Fruit fly (Drosophila melanogaster): Measurements from ENCODE around the gene mRpL47.

mRpL47 gene

DNA sequence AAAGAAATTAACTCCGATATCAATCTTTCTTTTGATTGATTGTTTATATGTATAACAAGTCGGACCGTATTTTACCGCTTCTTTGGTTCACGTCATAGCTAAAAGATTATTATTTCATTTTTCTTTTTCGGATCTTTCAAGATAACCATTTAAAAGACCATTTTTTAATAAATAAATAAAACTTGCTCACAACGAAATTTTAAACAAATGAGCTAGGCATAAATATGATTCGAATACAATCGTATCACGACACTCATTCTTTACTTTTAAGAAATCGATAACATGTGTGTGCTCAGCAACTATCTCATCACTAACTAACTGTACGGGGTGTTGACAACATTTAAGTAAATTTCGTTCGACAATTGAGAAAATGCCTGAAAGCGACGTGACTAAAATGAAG is 11.4 kb downstream of the mRpL47 start, which contains the start of gene CG8149 (continued):
- TF ChIP-seq Dek (tag; optimal IDR thresholded peaks at IDR 0.05) (no peak), CG15269 (tag; optimal IDR thresholded peaks at IDR 0.05) (no peak), CG31441 (GFP tag; IDR thresholded peaks at IDR 0.05) (peak; percentile 45; the same call in 1 of the 2 replicates), trem (tag; optimal IDR thresholded peaks at IDR 0.05) (peak; percentile 85), peb (GFP tag; IDR thresholded peaks at IDR 0.05) (no peak), CG4328 (GFP tag; optimal IDR thresholded peaks at IDR 0.05) (no peak), pzg (GFP tag; optimal IDR thresholded peaks at IDR 0.05) (peak; percentile 76), wdn (GFP tag; IDR thresholded peaks at IDR 0.05) (no peak), CG7556 (GFP tag; optimal IDR thresholded peaks at IDR 0.05) (no peak), CG15479 (GFP tag; optimal IDR thresholded peaks at IDR 0.05) (no peak), CG34422 (GFP tag; IDR thresholded peaks at IDR 0.05) (no peak), tll (GFP tag; optimal IDR thresholded peaks at IDR 0.05) (no peak), ATbp (GFP tag; optimal IDR thresholded peaks at IDR 0.05) (no peak), lab (GFP tag; optimal IDR thresholded peaks at IDR 0.05) (no peak), CG7271 (tag; optimal IDR thresholded peaks at IDR 0.05) (no peak), Med (GFP tag) (peak; percentile 77), CTCF (GFP tag; optimal IDR thresholded peaks at IDR 0.05) (peak; percentile 16), CG10321 (GFP tag; IDR thresholded peaks at IDR 0.05) (no peak), Mes4 (GFP tag; optimal IDR thresholded peaks at IDR 0.05) (no peak), Dp (GFP tag; optimal IDR thresholded peaks at IDR 0.05) (peak; percentile 64), Lim3 (GFP tag; IDR thresholded peaks at IDR 0.05) (no peak), CG16813 (GFP tag; IDR thresholded peaks at IDR 0.05; ENCODE audit: partially characterized antibody) (peak; percentile 80), ken (GFP tag; IDR thresholded peaks at IDR 0.05) (no peak), CG9876 (GFP tag; optimal IDR thresholded peaks at IDR 0.05) (no peak), CG3995 (GFP tag; optimal IDR thresholded peaks at IDR 0.05) (peak; percentile 57), Eip74EF (GFP tag; optimal IDR thresholded peaks at IDR 0.05) (no peak), wek (GFP tag; optimal IDR thresholded peaks at IDR 0.05) (no peak), CG18476 (GFP tag; optimal IDR thresholded peaks at IDR 0.05) (no peak), CG2120 (GFP tag; optimal IDR thresholded peaks at IDR 0.05) (peak; percentile 55), gem (tag; optimal IDR thresholded peaks at IDR 0.05) (no peak), CG18011 (GFP tag; optimal IDR thresholded peaks at IDR 0.05) (no peak), luna (GFP tag; optimal IDR thresholded peaks at IDR 0.05) (no peak), CG2712 (tag; optimal IDR thresholded peaks at IDR 0.05) (peak; percentile 35), sima (GFP tag; optimal IDR thresholded peaks at IDR 0.05) (no peak), corto (GFP tag; optimal IDR thresholded peaks at IDR 0.05) (no peak), gsb-n (tag; optimal IDR thresholded peaks at IDR 0.05) (no peak), Nf-YA (GFP tag; IDR thresholded peaks at IDR 0.05) (no peak), CG6254 (GFP tag; optimal IDR thresholded peaks at IDR 0.05) (no peak), CG4424 (GFP tag; optimal IDR thresholded peaks at IDR 0.05) (no peak), D19A (tag; optimal IDR thresholded peaks at IDR 0.05) (peak; percentile 13), pho (GFP tag; optimal IDR thresholded peaks at IDR 0.05) (no peak), sd (tag; optimal IDR thresholded peaks at IDR 0.05) (peak; percentile 42), Trl (optimal IDR thresholded peaks at IDR 0.05) (no peak), Trl (GFP tag; optimal IDR thresholded peaks at IDR 0.05) (no peak), lola (GFP tag; optimal IDR thresholded peaks at IDR 0.05) (peak in 1 of 3 experiments; percentile 46), Sox102F (GFP tag; optimal IDR thresholded peaks at IDR 0.05) (no peak), CG32772 (GFP tag; IDR thresholded peaks at IDR 0.05) (no peak), Gsc (GFP tag; IDR thresholded peaks at IDR 0.05) (no peak), CG8765 (GFP tag; IDR thresholded peaks at IDR 0.05) (no peak), Pdp1 (GFP tag; optimal IDR thresholded peaks at IDR 0.05) (peak in 1 of 2 experiments; percentile 37), CG2199 (GFP tag; IDR thresholded peaks at IDR 0.05) (no peak)
